Worm (Caenorhabditis elegans) whole organism, L2 larva: ENCODE data around the gene acr-7.

Experiments
- aly-2 ChIP-seq: fragments of 150-350 bp; optimal IDR thresholded peaks from 2 replicates; lab custom pipeline; 2014; ENCODE audit warnings: missing biosample characterization, missing genetic modification characterization
- fos-1 ChIP-seq: fragments of 150-350 bp; optimal IDR thresholded peaks from 2 replicates; lab custom pipeline; 2014; ENCODE audit warnings: missing biosample characterization, missing genetic modification characterization
- lsy-2 ChIP-seq, 2 experiments: fragments of 150-350 bp in 1 of 2; sonication (generic microtip) in 1 of 2; optimal IDR thresholded peaks; 2 replicates each; lab custom pipeline; 2014 to 2017; ENCODE audit warnings: missing biosample characterization in 2 of 2, missing genetic modification characterization in 2 of 2
- nhr-129 ChIP-seq: fragments of 150-350 bp; optimal IDR thresholded peaks from 2 replicates; lab custom pipeline; 2014; ENCODE audit warnings: missing biosample characterization, missing genetic modification characterization
- nhr-21 ChIP-seq: fragments of 150-350 bp; optimal IDR thresholded peaks from 2 replicates; lab custom pipeline; 2014; ENCODE audit warnings: missing biosample characterization, missing genetic modification characterization
- nhr-25 ChIP-seq: fragments of 150-350 bp; sonication (generic microtip); optimal IDR thresholded peaks from 3 replicates; lab custom pipeline; 2014; ENCODE audit warnings: missing biosample characterization, missing genetic modification characterization
- nhr-6 ChIP-seq: fragments of 150-350 bp; optimal IDR thresholded peaks from 2 replicates; lab custom pipeline; 2014; ENCODE audit warnings: missing biosample characterization, missing genetic modification characterization
- nhr-77 ChIP-seq: fragments of 150-350 bp; optimal IDR thresholded peaks from 2 replicates; lab custom pipeline; 2014; ENCODE audit warnings: missing biosample characterization, missing genetic modification characterization
- sma-3 ChIP-seq: sonication (generic microtip); optimal IDR thresholded peaks from 2 replicates; lab custom pipeline; 2016; ENCODE audit warnings: missing genetic modification reagents, missing genetic modification characterization, missing compliant biosample characterization
- unc-62 ChIP-seq: fragments of 150-350 bp; optimal IDR thresholded peaks from 2 replicates; lab custom pipeline; 2014; ENCODE audit warnings: missing biosample characterization, missing genetic modification reagents, missing genetic modification characterization

DNA sequence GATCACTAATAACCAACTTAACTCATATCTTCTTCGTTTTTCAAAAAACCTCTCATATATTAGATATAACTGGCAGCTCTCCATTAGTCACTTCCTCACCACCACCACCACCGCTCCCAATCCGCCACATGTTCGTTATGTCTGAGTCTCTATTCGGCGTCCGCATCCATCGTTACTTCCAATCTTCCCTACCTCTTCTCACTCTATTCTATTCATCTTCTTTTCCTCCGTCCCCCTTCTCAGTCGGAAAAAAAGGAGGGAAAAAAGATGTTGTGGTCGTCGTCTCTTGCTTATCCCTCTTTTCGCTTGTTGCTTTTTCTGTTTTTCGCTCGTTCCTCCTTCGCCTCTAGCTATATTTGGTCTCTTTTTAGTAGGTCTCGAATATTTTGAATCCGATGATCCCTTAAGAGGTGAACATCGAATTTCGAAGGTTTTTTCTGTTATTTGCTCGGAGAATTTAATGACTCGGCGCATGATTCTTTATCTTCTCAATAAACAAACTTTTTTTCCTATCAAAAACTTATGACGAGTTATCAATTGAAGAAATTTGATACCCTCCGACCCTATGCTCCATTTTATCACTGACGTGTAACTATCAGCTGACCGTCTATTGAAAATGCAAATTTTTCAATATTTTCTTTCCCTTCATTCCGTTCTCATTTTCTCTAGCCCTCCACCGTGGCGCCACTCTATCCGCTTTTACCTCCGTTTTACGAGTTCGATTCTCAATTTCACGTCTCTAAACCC lies 42.4 kb upstream of the acr-7 start:
- TF ChIP-seq nhr-21 (tag; lab: Kevin White, UChicago) (no peak), nhr-129 (tag; lab: Kevin White, UChicago) (peak; percentile 59), sma-3 (GFP tag; lab: Kevin White, UChicago) (no peak), fos-1 (tag; lab: Kevin White, UChicago) (peak; percentile 80), lsy-2 (tag; optimal IDR thresholded peaks at IDR 0.05; lab: Kevin White, UChicago) (peak in 1 of 2 experiments; percentile 54), unc-62 (GFP tag; lab: Kevin White, UChicago) (no peak), nhr-77 (tag; lab: Kevin White, UChicago) (no peak), aly-2 (no peak), nhr-25 (peak; percentile 2), nhr-6 (no peak)
